Worm (Caenorhabditis elegans): ENCODE measurements around the gene F23B12.7.
A peak's percentile ranks its signal among the peaks of the same experiment; 100 is the strongest.

Gene F23B12.7

DNA sequence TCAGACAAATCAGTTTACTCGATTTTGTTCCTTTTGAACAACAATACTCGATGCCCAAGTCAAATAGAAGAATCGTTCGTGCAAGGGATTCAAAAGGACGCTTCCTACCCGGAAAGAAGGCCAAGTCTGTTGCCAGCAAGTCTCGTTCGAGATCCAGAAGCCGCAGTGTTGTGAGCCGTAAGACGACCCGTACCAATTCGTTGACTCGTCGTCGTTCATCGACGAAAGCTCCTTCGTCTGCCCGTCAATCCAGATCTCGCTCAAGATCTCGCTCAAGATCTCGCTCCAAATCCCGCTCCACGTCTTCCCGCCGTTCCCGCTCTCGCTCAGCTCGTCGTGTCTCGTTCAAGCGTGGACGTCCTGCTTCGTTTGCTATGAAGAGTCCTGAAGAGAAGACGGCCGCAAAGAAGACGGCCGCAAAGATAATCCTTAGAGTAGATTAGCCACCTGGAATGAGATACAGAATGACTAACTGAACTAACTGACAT is 11.2 kb downstream of the F23B12.7 start, which contains the start of gene F08H9.2:
Gene F08H9.2, plus strand, starts transcription at position 51 of the 488 bp plus-strand sequence.
- TF ChIP-seq unc-62 (GFP tag; optimal IDR thresholded peaks at IDR 0.05 in 1 of 2), result peak in 1 of 2 experiments; percentile 56
- TF ChIP-seq unc-62 (tag; optimal IDR thresholded peaks at IDR 0.05), result no peak
- peak; percentile 72 for TF ChIP-seq set-16 (GFP tag; IDR thresholded peaks at IDR 0.05)
- TF ChIP-seq daf-16 (GFP tag; optimal IDR thresholded peaks at IDR 0.05), result no peak
- no peak for TF ChIP-seq daf-16 (tag; optimal IDR thresholded peaks at IDR 0.05)

DNA sequence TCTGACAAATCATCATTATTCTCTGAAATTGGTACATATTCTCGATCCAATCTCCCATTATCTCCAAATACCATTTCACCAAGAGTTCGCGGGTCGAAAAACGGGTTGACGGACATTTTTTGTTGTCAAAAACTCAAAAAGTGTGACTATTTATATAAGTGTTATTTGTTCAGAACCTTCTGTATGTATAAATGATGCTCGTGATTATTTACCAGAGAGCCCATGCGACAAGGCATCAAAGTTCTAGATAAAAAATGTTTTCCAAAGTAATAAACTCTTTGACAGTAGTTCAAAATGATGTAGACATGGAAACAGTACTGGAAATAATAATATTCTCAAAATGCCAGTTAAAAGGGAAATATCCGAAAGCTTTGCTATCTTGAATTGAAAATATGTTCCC is 13.2 kb downstream of the F23B12.7 start:
- TF ChIP-seq daf-16 (GFP tag; optimal IDR thresholded peaks at IDR 0.05) (no peak), daf-16 (tag; optimal IDR thresholded peaks at IDR 0.05) (peak; percentile 58), lir-3 (tag; optimal IDR thresholded peaks at IDR 0.05) (no peak), aha-1 (tag) (peak; percentile 71), nhr-237 (tag; optimal IDR thresholded peaks at IDR 0.05) (no peak), attf-4 (tag; optimal IDR thresholded peaks at IDR 0.05) (no peak), daf-8 (GFP tag; IDR thresholded peaks at IDR 0.05) (no peak)

DNA sequence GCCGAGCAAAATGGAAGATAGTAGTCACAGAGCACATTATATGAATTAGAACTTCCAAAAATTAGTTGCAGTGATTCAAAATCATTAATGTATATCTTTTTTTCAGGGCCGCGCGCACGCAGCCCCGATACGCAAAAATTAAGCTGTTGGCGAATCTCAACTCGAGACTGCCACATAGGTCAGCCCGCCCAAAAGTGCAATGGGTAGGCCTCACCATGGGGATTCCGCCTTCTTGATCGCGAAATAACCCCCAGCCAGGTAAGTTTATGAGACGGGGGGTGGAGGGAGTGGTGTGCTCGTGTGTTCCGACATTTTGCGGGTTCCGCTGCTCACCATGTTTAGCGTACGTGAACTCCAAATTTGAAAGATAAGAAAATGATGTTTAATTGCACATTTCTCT is 13.6 kb downstream of the F23B12.7 start, which contains the start of gene F08H9.3:
Gene F08H9.3, minus strand, starts transcription at position 252 of the 400 bp plus-strand sequence.
- TF ChIP-seq dmd-6 (GFP tag; IDR thresholded peaks at IDR 0.05) (peak; percentile 43), dve-1 (tag; optimal IDR thresholded peaks at IDR 0.05; ENCODE audit: insufficient read depth) (peak; percentile 76), spr-1 (tag; optimal IDR thresholded peaks at IDR 0.05) (peak; percentile 59), egl-43 (GFP tag; IDR thresholded peaks at IDR 0.05) (peak; percentile 76), set-16 (GFP tag; IDR thresholded peaks at IDR 0.05) (peak; percentile 54), dmd-9 (GFP tag; IDR thresholded peaks at IDR 0.05) (0 out of 2 replicates have a peak, but pooled peaks have one; percentile 20), saeg-2 (GFP tag; IDR thresholded peaks at IDR 0.05) (0 out of 2 replicates have a peak, but pooled peaks have one; percentile 13), Y48G9A.11 (GFP tag; IDR thresholded peaks at IDR 0.05) (peak; percentile 67), nhr-41 (GFP tag; IDR thresholded peaks at IDR 0.05) (0 out of 2 replicates have a peak, but pooled peaks have one; percentile 37), madf-5 (GFP tag; IDR thresholded peaks at IDR 0.05) (0 out of 4 replicates have a peak, but pooled peaks of 1 of the 2 experiments have one; percentile 18), hmg-1.1 (GFP tag; IDR thresholded peaks at IDR 0.05) (0 out of 2 replicates have a peak, but pooled peaks have one; percentile 30), mes-2 (tag; optimal IDR thresholded peaks at IDR 0.05; ENCODE audit: poor library complexity, severe bottlenecking) (peak; percentile 24), snpc-1.2 (GFP tag; IDR thresholded peaks at IDR 0.05) (peak; percentile 73), ceh-44 (GFP tag; IDR thresholded peaks at IDR 0.05) (peak; percentile 87), daf-16 (GFP tag; optimal IDR thresholded peaks at IDR 0.05) (peak in 1 of 2 experiments; percentile 60), daf-16 (tag; optimal IDR thresholded peaks at IDR 0.05) (peak; percentile 50), nhr-48 (tag; optimal IDR thresholded peaks at IDR 0.05) (peak; percentile 46), nhr-102 (tag; optimal IDR thresholded peaks at IDR 0.05) (peak; percentile 70), snpc-4 (tag; optimal IDR thresholded peaks at IDR 0.05) (peak; percentile 69), F49E8.2 (tag; optimal IDR thresholded peaks at IDR 0.05; ENCODE audit: borderline replicate concordance) (peak; percentile 63), hlh-11 (tag; optimal IDR thresholded peaks at IDR 0.05) (peak; percentile 24), F10B5.3 (tag; optimal IDR thresholded peaks at IDR 0.05) (peak; percentile 28), php-3 (GFP tag; IDR thresholded peaks at IDR 0.05) (peak; percentile 58; the same call in 1 of the 2 replicates), lin-38 (GFP tag; IDR thresholded peaks at IDR 0.05) (peak; percentile 64), T26A8.4 (GFP tag; IDR thresholded peaks at IDR 0.05) (peak; percentile 79), nhr-42 (GFP tag; IDR thresholded peaks at IDR 0.05) (0 out of 2 replicates have a peak, but pooled peaks have one; percentile 30), dmd-8 (GFP tag; IDR thresholded peaks at IDR 0.05) (0 out of 2 replicates have a peak, but pooled peaks have one; percentile 38), mdt-29 (GFP tag; IDR thresholded peaks at IDR 0.05) (0 out of 2 replicates have a peak, but pooled peaks have one; percentile 36)

DNA sequence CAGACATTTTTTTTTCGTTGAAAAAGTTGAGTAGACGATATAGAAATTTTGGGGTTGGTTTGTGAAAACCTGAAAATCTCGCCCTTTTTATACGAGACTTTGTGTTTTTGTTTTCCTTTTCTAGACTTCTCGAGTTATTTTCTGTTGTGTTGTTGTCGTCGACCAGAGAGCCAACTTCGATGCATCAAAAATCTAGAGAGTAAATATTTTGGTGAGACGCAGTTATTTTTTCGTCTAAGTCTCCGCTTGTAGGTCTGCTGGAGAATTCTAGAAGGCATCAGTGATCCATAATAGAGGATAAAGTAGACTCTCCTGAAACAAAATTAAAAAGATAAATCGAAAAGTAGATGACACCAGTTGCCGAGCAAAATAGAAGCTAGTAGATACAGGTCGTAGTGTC is 14.9 kb downstream of the F23B12.7 start, which contains the start of gene F08H9.4:
Gene F08H9.4, minus strand, starts transcription at position 61 of the 400 bp plus-strand sequence.
- TF ChIP-seq daf-16 (GFP tag; optimal IDR thresholded peaks at IDR 0.05) (peak in 1 of 2 experiments; percentile 95), daf-16 (tag; optimal IDR thresholded peaks at IDR 0.05) (no peak), sdz-12 (GFP tag; optimal IDR thresholded peaks at IDR 0.05) (no peak)

Data from whole organism, L4 larva.